Worm (Caenorhabditis elegans) whole organism, L1 larva: ENCODE results near the gene gfi-3.

ENCODE experiments used
- C04F5.9 ChIP-seq: sonication (generic microtip); optimal IDR thresholded peaks from 2 replicates; lab custom pipeline; 2016; ENCODE audit warnings: missing genetic modification characterization, missing compliant biosample characterization
- C16A3.4 ChIP-seq: fragments of 150-350 bp; optimal IDR thresholded peaks from 2 replicates; lab custom pipeline; 2014; ENCODE audit warnings: missing biosample characterization, missing genetic modification characterization
- C34B4.2 ChIP-seq: sonication (generic microtip); optimal IDR thresholded peaks from 2 replicates; lab custom pipeline; 2017; ENCODE audit warnings: mild to moderate bottlenecking, missing genetic modification characterization, missing compliant biosample characterization
- Y116A8C.19 ChIP-seq: sonication (generic microtip); optimal IDR thresholded peaks from 2 replicates; lab custom pipeline; 2016; ENCODE audit warnings: missing compliant biosample characterization, missing genetic modification characterization, borderline replicate concordance
- aly-2 ChIP-seq: fragments of 150-350 bp; optimal IDR thresholded peaks from 2 replicates; lab custom pipeline; 2014; ENCODE audit warnings: missing biosample characterization, missing genetic modification characterization
- blmp-1 ChIP-seq: fragments of 150-350 bp; optimal IDR thresholded peaks from 2 replicates; lab custom pipeline; 2014; ENCODE audit warnings: missing biosample characterization, missing genetic modification characterization
- ceh-63 ChIP-seq: fragments of 200-800 bp; sonication (Bioruptor generic); optimal IDR thresholded peaks from 2 replicates; lab custom pipeline; 2018; ENCODE audit warnings: mild to moderate bottlenecking, missing genetic modification characterization, missing compliant biosample characterization
- ceh-8 ChIP-seq: fragments of 200-800 bp; sonication (Bioruptor generic); optimal IDR thresholded peaks from 2 replicates; lab custom pipeline; 2018; ENCODE audit warnings: mild to moderate bottlenecking, missing genetic modification characterization, moderate library complexity, missing compliant biosample characterization
- ceh-88 ChIP-seq: fragments of 200-800 bp; sonication (Bioruptor generic); IDR thresholded peaks from 2 replicates; pipeline ENCODE4 v1.3.6; 2022; ENCODE audit warnings: missing genetic modification characterization, missing compliant biosample characterization
- dpl-1 ChIP-seq, 3 experiments: fragments of 150-350 bp in 2 of 3; sonication (generic microtip) in 1 of 3; optimal IDR thresholded peaks; 2 replicates each; lab custom pipeline; 2014 to 2017; ENCODE audit warnings: missing biosample characterization in 3 of 3, missing genetic modification characterization in 3 of 3, missing genetic modification reagents in 3 of 3
- efl-3 ChIP-seq: fragments of 200-800 bp; sonication (Bioruptor generic); optimal IDR thresholded peaks from 2 replicates; lab custom pipeline; 2018; ENCODE audit warnings: mild to moderate bottlenecking, missing genetic modification characterization, missing compliant biosample characterization
- egl-27 ChIP-seq, 2 experiments: fragments of 150-350 bp in 1 of 2; sonication (generic microtip); optimal IDR thresholded peaks; 3 replicates each; lab custom pipeline; 2017 to 2018; ENCODE audit warnings: missing biosample characterization in 2 of 2, missing genetic modification characterization in 2 of 2, missing genetic modification reagents in 2 of 2
- ets-5 ChIP-seq: fragments of 200-800 bp; sonication (Bioruptor generic); IDR thresholded peaks from 2 replicates; pipeline ENCODE4 v1.3.6; 2022; ENCODE audit warnings: missing genetic modification characterization, missing compliant biosample characterization
- fkh-10 ChIP-seq: sonication (generic microtip); optimal IDR thresholded peaks from 2 replicates; lab custom pipeline; 2017; ENCODE audit warnings: missing biosample characterization, missing genetic modification reagents, missing genetic modification characterization
- hlh-17 ChIP-seq: fragments of 200-800 bp; sonication (Bioruptor generic); optimal IDR thresholded peaks from 2 replicates; lab custom pipeline; 2018; ENCODE audit warnings: missing genetic modification characterization, mild to moderate bottlenecking, missing compliant biosample characterization, moderate library complexity, borderline replicate concordance
- hlh-4 ChIP-seq: sonication (generic microtip); optimal IDR thresholded peaks from 2 replicates; lab custom pipeline; 2016; ENCODE audit warnings: mild to moderate bottlenecking, missing genetic modification characterization, missing compliant biosample characterization
- hpl-2 ChIP-seq: fragments of 150-350 bp; optimal IDR thresholded peaks from 2 replicates; lab custom pipeline; 2014; ENCODE audit warnings: missing biosample characterization, missing genetic modification reagents, missing genetic modification characterization
- irx-1 ChIP-seq: sonication (generic microtip); optimal IDR thresholded peaks from 2 replicates; lab custom pipeline; 2016; ENCODE audit warnings: missing genetic modification characterization, missing compliant biosample characterization
- lin-15B ChIP-seq: fragments of 150-350 bp; sonication (generic microtip); optimal IDR thresholded peaks from 3 replicates; lab custom pipeline; 2014; ENCODE audit warnings: missing biosample characterization, missing genetic modification characterization
- lsy-2 ChIP-seq, 2 experiments: fragments of 150-350 bp; optimal IDR thresholded peaks; 2 replicates each; lab custom pipeline; 2014; ENCODE audit warnings: missing biosample characterization in 2 of 2, missing genetic modification characterization in 2 of 2
- mef-2 ChIP-seq: fragments of 150-350 bp; optimal IDR thresholded peaks from 2 replicates; lab custom pipeline; 2014; ENCODE audit warnings: missing biosample characterization, missing genetic modification characterization
- nhr-11 ChIP-seq: fragments of 150-350 bp; optimal IDR thresholded peaks from 2 replicates; lab custom pipeline; 2014; ENCODE audit warnings: missing biosample characterization, missing genetic modification characterization
- nhr-12 ChIP-seq: sonication (generic microtip); optimal IDR thresholded peaks from 2 replicates; lab custom pipeline; 2017; ENCODE audit warnings: missing biosample characterization, missing genetic modification characterization
- nhr-19 ChIP-seq: fragments of 200-800 bp; sonication (Bioruptor generic); conservative IDR thresholded peaks from 2 replicates; pipeline ENCODE4 v1.3.6; 2022; ENCODE audit warnings: missing genetic modification characterization, missing compliant biosample characterization
- nhr-20 ChIP-seq: sonication (generic microtip); optimal IDR thresholded peaks from 2 replicates; lab custom pipeline; 2016; ENCODE audit warnings: mild to moderate bottlenecking, missing genetic modification characterization, missing compliant biosample characterization
- nhr-237 ChIP-seq: fragments of 150-350 bp; optimal IDR thresholded peaks from 2 replicates; lab custom pipeline; 2014; ENCODE audit warnings: missing biosample characterization, missing genetic modification characterization
- nhr-28 ChIP-seq: fragments of 150-350 bp; optimal IDR thresholded peaks from 2 replicates; lab custom pipeline; 2014; ENCODE audit warnings: missing biosample characterization, missing genetic modification characterization
- nhr-71 ChIP-seq: sonication (generic microtip); optimal IDR thresholded peaks from 2 replicates; lab custom pipeline; 2016; ENCODE audit warnings: mild to moderate bottlenecking, missing genetic modification characterization, moderate library complexity, missing compliant biosample characterization
- nhr-76 ChIP-seq: sonication (generic microtip); optimal IDR thresholded peaks from 2 replicates; lab custom pipeline; 2017; ENCODE audit warnings: missing biosample characterization, missing genetic modification characterization
- nhr-90 ChIP-seq: sonication (generic microtip); optimal IDR thresholded peaks from 2 replicates; lab custom pipeline; 2016; ENCODE audit warnings: mild to moderate bottlenecking, missing genetic modification characterization, missing compliant biosample characterization; ENCODE audit not compliant: poor library complexity
- rnt-1 ChIP-seq: sonication (generic microtip); optimal IDR thresholded peaks from 2 replicates; lab custom pipeline; 2016; ENCODE audit warnings: mild to moderate bottlenecking, missing genetic modification characterization, moderate library complexity, missing compliant biosample characterization
- snpc-4 ChIP-seq: fragments of 150-350 bp; optimal IDR thresholded peaks from 2 replicates; lab custom pipeline; 2014; ENCODE audit warnings: missing biosample characterization, missing genetic modification characterization
- unc-62 ChIP-seq: fragments of 150-350 bp; optimal IDR thresholded peaks from 2 replicates; lab custom pipeline; 2014; ENCODE audit warnings: missing biosample characterization, missing genetic modification reagents, missing genetic modification characterization
- unc-98 ChIP-seq: fragments of 200-800 bp; sonication (Bioruptor generic); IDR thresholded peaks from 2 replicates; pipeline ENCODE4 v1.3.6; 2022; ENCODE audit warnings: missing genetic modification characterization, missing compliant biosample characterization
- xbp-1 ChIP-seq: sonication (generic microtip); optimal IDR thresholded peaks from 2 replicates; lab custom pipeline; 2016; ENCODE audit warnings: missing genetic modification characterization, missing compliant biosample characterization
- ztf-4 ChIP-seq: fragments of 150-350 bp; optimal IDR thresholded peaks from 2 replicates; lab custom pipeline; 2014; ENCODE audit warnings: missing biosample characterization, missing genetic modification characterization

The gfi-3 gene

ce11 chrX:14447910-14448309, 32.5 kb upstream of the gfi-3 start, which contains the start of gene jmjd-3.2:
TSS of gene jmjd-3.2 (plus strand) at chrX:14448210.
- TF ChIP-seq C34B4.2 (tag; lab: Kevin White, UChicago): no peak
- no peak for TF ChIP-seq C16A3.4 (tag; lab: Kevin White, UChicago)
- TF ChIP-seq ceh-63 (GFP tag; lab: Kevin White, UChicago): no peak
- TF ChIP-seq ztf-4 (tag; lab: Kevin White, UChicago): no peak
- TF ChIP-seq C04F5.9 (tag; lab: Kevin White, UChicago): no peak
- no peak for TF ChIP-seq hlh-17
- TF ChIP-seq unc-62 (GFP tag; lab: Kevin White, UChicago): no peak
- no peak for TF ChIP-seq nhr-11
- no peak for TF ChIP-seq xbp-1
- TF ChIP-seq snpc-4 (tag; lab: Kevin White, UChicago): no peak
- TF ChIP-seq fkh-10 (GFP tag; lab: Kevin White, UChicago): no peak
- TF ChIP-seq irx-1 (tag; lab: Kevin White, UChicago): no peak
- no peak for TF ChIP-seq hpl-2 (GFP tag; lab: Kevin White, UChicago)
- TF ChIP-seq mef-2 (tag; lab: Kevin White, UChicago): no peak
- no peak for TF ChIP-seq ceh-88
- no peak for TF ChIP-seq lsy-2 (tag; optimal IDR thresholded peaks at IDR 0.05; lab: Kevin White, UChicago)
- no peak for TF ChIP-seq efl-3 (GFP tag; lab: Kevin White, UChicago)
- no peak for TF ChIP-seq nhr-237 (tag; lab: Kevin White, UChicago)
- TF ChIP-seq ceh-8 (GFP tag; lab: Kevin White, UChicago): no peak
- TF ChIP-seq hlh-4: no peak
- TF ChIP-seq, all 84 proteins: peak for 0

DNA sequence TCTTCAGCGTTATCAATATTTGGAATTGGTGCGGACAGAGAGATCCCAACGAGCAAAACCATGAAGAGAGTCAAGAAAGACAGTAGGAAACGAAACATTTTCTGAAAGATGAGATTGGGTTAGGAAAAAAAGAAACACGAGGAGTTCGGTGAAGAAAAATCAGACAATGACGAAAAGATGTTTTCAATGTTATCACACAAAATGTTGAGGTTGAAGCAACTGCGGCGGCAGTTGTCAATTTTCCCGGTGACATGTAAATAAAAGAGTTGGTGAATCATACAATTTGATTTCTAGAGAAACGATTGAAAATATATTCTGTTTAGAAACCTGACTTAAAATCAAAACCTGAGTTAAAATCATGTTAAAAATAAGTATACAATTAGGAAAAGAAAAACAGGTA, 26.6 kb upstream of the gfi-3 start, which contains the start of gene F23D12.7:
F23D12.7 (minus strand) TSS at position 101 of the 400 bp plus-strand sequence.
- TF ChIP-seq rnt-1 (peak; percentile 43), aly-2 (no peak)

- no peak for TF ChIP-seq hlh-4
- no peak for TF ChIP-seq lsy-2 (tag; optimal IDR thresholded peaks at IDR 0.05; lab: Kevin White, UChicago)
- no peak for TF ChIP-seq egl-27 (tag; optimal IDR thresholded peaks at IDR 0.05; lab: Kevin White, UChicago)
- no peak for TF ChIP-seq xbp-1
- TF ChIP-seq, all 84 proteins: peak for 0
Measured at ce11 chrX:14455419-14455818, 25.0 kb upstream of the gfi-3 start, which contains the start of gene Y66C5A.1. TSS of gene Y66C5A.1 (minus strand) at chrX:14455519.

DNA sequence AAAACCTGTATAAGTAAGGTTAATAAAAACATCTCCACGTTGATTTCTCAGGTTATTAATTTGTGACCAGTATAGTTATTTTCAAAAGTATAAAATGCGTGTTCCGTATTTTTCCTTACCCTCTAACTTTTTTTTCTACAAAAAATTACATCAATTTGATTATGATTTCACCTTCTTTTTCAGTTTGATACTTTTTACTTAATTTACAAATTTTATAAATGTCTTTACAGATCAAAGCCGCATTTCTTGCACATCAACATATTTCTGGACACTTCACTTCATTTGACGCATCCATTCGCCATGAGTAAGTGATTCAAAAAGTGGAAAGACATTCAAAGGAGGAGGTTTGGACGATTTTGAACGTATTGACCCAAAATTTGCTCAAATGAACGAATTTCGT, 20.0 kb upstream of the gfi-3 start, which contains the start of gene Y66C5A.2:
Y66C5A.2 (plus strand) TSS at position 301 of the 400 bp plus-strand sequence.
- TF ChIP-seq ets-5 (no peak), Y116A8C.19 (tag; lab: Kevin White, UChicago) (no peak), unc-98 (no peak), aly-2 (no peak), mef-2 (tag; lab: Kevin White, UChicago) (no peak), nhr-71 (tag; lab: Kevin White, UChicago) (no peak), dpl-1 (GFP tag; optimal IDR thresholded peaks at IDR 0.05; lab: Kevin White, UChicago) (no peak), nhr-19 (no peak), rnt-1 (no peak), ceh-8 (GFP tag; lab: Kevin White, UChicago) (no peak), ceh-88 (no peak)

- TF ChIP-seq hlh-4: no peak
- no peak for TF ChIP-seq nhr-90
- TF ChIP-seq blmp-1 (tag; lab: Kevin White, UChicago): no peak
- TF ChIP-seq nhr-12: no peak
- no peak for TF ChIP-seq nhr-76
- no peak for TF ChIP-seq hpl-2 (GFP tag; lab: Kevin White, UChicago)
- no peak for TF ChIP-seq nhr-20 (tag; lab: Kevin White, UChicago)
- no peak for TF ChIP-seq nhr-28 (tag; lab: Kevin White, UChicago)
- TF ChIP-seq ztf-4 (tag; lab: Kevin White, UChicago): no peak
- no peak for TF ChIP-seq lin-15B (tag; lab: Kevin White, UChicago)
- no peak for TF ChIP-seq ets-5
Measured at ce11 chrX:14464513-14464912, 15.9 kb upstream of the gfi-3 start, which contains the start of gene M163.7. TSS of gene M163.7 (plus strand) at chrX:14464813.
